Worm (Caenorhabditis elegans) whole organism, young adult: ENCODE results near the gene C18A3.3.
A peak's percentile ranks its signal among the peaks of the same experiment; 100 is the strongest.

Source experiments
- B0019.2 ChIP-seq: fragments of 200-800 bp; sonication (Bioruptor generic); conservative IDR thresholded peaks from 2 replicates; pipeline ENCODE4 v1.3.6; 2022; ENCODE audit warnings: missing genetic modification reagents, missing genetic modification characterization, missing compliant biosample characterization
- D2030.7 ChIP-seq: fragments of 200-800 bp; sonication (Bioruptor generic); IDR thresholded peaks from 2 replicates; pipeline ENCODE4 v1.3.6; 2022; ENCODE audit warnings: missing genetic modification reagents, missing genetic modification characterization, missing compliant biosample characterization
- F10E7.11 ChIP-seq: sonication (generic microtip); optimal IDR thresholded peaks from 2 replicates; lab custom pipeline; 2017; ENCODE audit warnings: mild to moderate bottlenecking, missing genetic modification characterization, moderate library complexity, missing compliant biosample characterization
- F23B12.7 ChIP-seq: sonication (generic microtip); optimal IDR thresholded peaks from 2 replicates; lab custom pipeline; 2017; ENCODE audit warnings: missing genetic modification characterization, mild to moderate bottlenecking, missing compliant biosample characterization, antibody characterized with exemption, moderate library complexity; ENCODE audit not compliant: insufficient read depth
- F37B4.10 ChIP-seq: fragments of 200-800 bp; sonication (Bioruptor generic); IDR thresholded peaks from 2 replicates; pipeline ENCODE4 v1.3.6; 2022; ENCODE audit warnings: missing genetic modification characterization, missing compliant biosample characterization
- F52B5.7 ChIP-seq: sonication (generic microtip); optimal IDR thresholded peaks from 2 replicates; lab custom pipeline; 2016; ENCODE audit warnings: mild to moderate bottlenecking, missing genetic modification characterization, missing compliant biosample characterization
- F57A8.1 ChIP-seq: fragments of 200-800 bp; sonication (Bioruptor generic); optimal IDR thresholded peaks from 2 replicates; lab custom pipeline; 2018; ENCODE audit warnings: mild to moderate bottlenecking, missing genetic modification characterization, moderate library complexity, missing compliant biosample characterization
- K11D2.4 ChIP-seq: fragments of 200-800 bp; sonication (Bioruptor generic); IDR thresholded peaks from 2 replicates; pipeline ENCODE4 v1.3.6; 2022; ENCODE audit warnings: missing genetic modification reagents, missing genetic modification characterization, missing compliant biosample characterization
- K12H6.12 ChIP-seq: fragments of 200-800 bp; sonication (Bioruptor generic); optimal IDR thresholded peaks from 2 replicates; lab custom pipeline; 2018; ENCODE audit warnings: mild to moderate bottlenecking, missing genetic modification characterization, missing compliant biosample characterization
- Y53F4B.3 ChIP-seq: fragments of 200-800 bp; sonication (Bioruptor generic); IDR thresholded peaks from 2 replicates; pipeline ENCODE4 v1.3.6; 2022; ENCODE audit warnings: missing genetic modification reagents, missing genetic modification characterization, missing compliant biosample characterization
- Y53G8AR.9 ChIP-seq: fragments of 200-800 bp; sonication (Bioruptor generic); conservative IDR thresholded peaks from 2 replicates; pipeline ENCODE4 v1.3.6; 2022; ENCODE audit warnings: missing genetic modification reagents, missing genetic modification characterization, missing compliant biosample characterization
- ZK185.1 ChIP-seq: sonication (generic microtip); optimal IDR thresholded peaks from 2 replicates; lab custom pipeline; 2016; ENCODE audit warnings: mild to moderate bottlenecking, missing genetic modification characterization, missing compliant biosample characterization; ENCODE audit not compliant: poor library complexity, severe bottlenecking
- akir-1 ChIP-seq: fragments of 200-800 bp; sonication (Bioruptor generic); optimal IDR thresholded peaks from 2 replicates; lab custom pipeline; 2018; ENCODE audit warnings: mild to moderate bottlenecking, missing genetic modification characterization, moderate library complexity, missing compliant biosample characterization
- aptf-3 ChIP-seq: fragments of 200-800 bp; sonication (Bioruptor generic); IDR thresholded peaks from 2 replicates; pipeline ENCODE4 v1.3.6; 2022; ENCODE audit warnings: missing genetic modification characterization, missing compliant biosample characterization
- atf-7 ChIP-seq: sonication (generic microtip); optimal IDR thresholded peaks from 2 replicates; lab custom pipeline; 2017; ENCODE audit warnings: mild to moderate bottlenecking, missing genetic modification characterization, missing compliant biosample characterization
- attf-5 ChIP-seq: fragments of 200-800 bp; sonication (Bioruptor generic); optimal IDR thresholded peaks from 2 replicates; lab custom pipeline; 2018; ENCODE audit warnings: mild to moderate bottlenecking, missing genetic modification characterization, missing compliant biosample characterization
- bed-2 ChIP-seq: fragments of 200-800 bp; sonication (Bioruptor generic); IDR thresholded peaks from 2 replicates; pipeline ENCODE4 v1.3.6; 2022; ENCODE audit warnings: missing genetic modification reagents, missing genetic modification characterization, missing compliant biosample characterization
- cebp-1 ChIP-seq, 2 experiments: fragments of 200-800 bp in 1 of 2; sonication (Bioruptor generic) in 1 of 2; sonication (generic microtip) in 1 of 2; IDR thresholded peaks in 1 of 2; optimal IDR thresholded peaks in 1 of 2; 2 replicates each; pipeline versions ENCODE4 v1.3.6 to Lab custom; 2017 to 2022; ENCODE audit warnings: missing compliant biosample characterization in 2 of 2, missing genetic modification characterization in 2 of 2, mild to moderate bottlenecking in 1 of 2, missing genetic modification reagents in 1 of 2, moderate library complexity in 1 of 2
- ceh-79 ChIP-seq: sonication (generic microtip); optimal IDR thresholded peaks from 2 replicates; lab custom pipeline; 2017; ENCODE audit warnings: mild to moderate bottlenecking, missing genetic modification characterization, missing compliant biosample characterization
- dox-1 ChIP-seq: fragments of 200-800 bp; sonication (Bioruptor generic); IDR thresholded peaks from 2 replicates; pipeline ENCODE4 v1.3.6; 2022; ENCODE audit warnings: missing genetic modification reagents, missing genetic modification characterization, missing compliant biosample characterization
- efl-1 ChIP-seq: fragments of 150-350 bp; optimal IDR thresholded peaks from 2 replicates; lab custom pipeline; 2014; ENCODE audit warnings: missing biosample characterization, missing genetic modification reagents, missing genetic modification characterization
- egl-44 ChIP-seq: fragments of 200-800 bp; sonication (Bioruptor generic); IDR thresholded peaks from 2 replicates; pipeline ENCODE4 v1.3.6; 2022; ENCODE audit warnings: missing genetic modification reagents, missing genetic modification characterization, missing compliant biosample characterization
- ets-4 ChIP-seq: fragments of 200-800 bp; sonication (Bioruptor generic); optimal IDR thresholded peaks from 2 replicates; lab custom pipeline; 2018; ENCODE audit warnings: mild to moderate bottlenecking, missing genetic modification characterization, missing compliant biosample characterization
- fkh-3 ChIP-seq: sonication (generic microtip); optimal IDR thresholded peaks from 2 replicates; lab custom pipeline; 2016; ENCODE audit warnings: mild to moderate bottlenecking, missing genetic modification characterization, missing compliant biosample characterization
- hlh-12 ChIP-seq: sonication (generic microtip); optimal IDR thresholded peaks from 2 replicates; lab custom pipeline; 2016; ENCODE audit warnings: missing genetic modification characterization, missing compliant biosample characterization
- hlh-26 ChIP-seq: fragments of 200-800 bp; sonication (Bioruptor generic); conservative IDR thresholded peaks from 2 replicates; pipeline ENCODE4 v1.3.6; 2022; ENCODE audit warnings: missing genetic modification reagents, missing genetic modification characterization, missing compliant biosample characterization
- hmg-20 ChIP-seq: fragments of 200-800 bp; sonication (Bioruptor generic); IDR thresholded peaks from 2 replicates; pipeline ENCODE4 v1.3.6; 2022; ENCODE audit warnings: missing genetic modification reagents, missing genetic modification characterization, missing compliant biosample characterization
- hsf-1 ChIP-seq: fragments of 200-800 bp; sonication (Bioruptor generic); IDR thresholded peaks from 2 replicates; pipeline ENCODE4 v1.3.6; 2022; ENCODE audit warnings: missing genetic modification reagents, missing genetic modification characterization, missing compliant biosample characterization
- lin-35 ChIP-seq, 3 experiments: fragments of 150-350 bp in 2 of 3; sonication (generic microtip) in 1 of 3; optimal IDR thresholded peaks; 2 replicates each; lab custom pipeline; 2014 to 2018; ENCODE audit warnings: missing biosample characterization in 3 of 3, missing genetic modification characterization in 3 of 3, missing genetic modification reagents in 3 of 3
- lin-40 ChIP-seq: sonication (generic microtip); optimal IDR thresholded peaks from 2 replicates; lab custom pipeline; 2016; ENCODE audit warnings: missing genetic modification characterization, mild to moderate bottlenecking, missing compliant biosample characterization, missing genotype, missing genetic modification reagents
- lin-54 ChIP-seq: fragments of 200-800 bp; sonication (Bioruptor generic); optimal IDR thresholded peaks from 2 replicates; lab custom pipeline; 2018; ENCODE audit warnings: mild to moderate bottlenecking, missing genetic modification characterization, missing compliant biosample characterization
- lsy-27 ChIP-seq: sonication (generic microtip); optimal IDR thresholded peaks from 2 replicates; lab custom pipeline; 2017; ENCODE audit warnings: missing genetic modification characterization, mild to moderate bottlenecking, missing compliant biosample characterization, antibody characterized with exemption, missing genotype, borderline replicate concordance; ENCODE audit not compliant: insufficient read depth
- mcd-1 ChIP-seq: fragments of 200-800 bp; sonication (Bioruptor generic); IDR thresholded peaks from 2 replicates; pipeline ENCODE4 v1.3.6; 2022; ENCODE audit warnings: missing genetic modification reagents, missing genetic modification characterization, missing compliant biosample characterization
- mxl-1 ChIP-seq: sonication (generic microtip); optimal IDR thresholded peaks from 2 replicates; lab custom pipeline; 2016; ENCODE audit warnings: missing genetic modification characterization, missing compliant biosample characterization
- nhr-27 ChIP-seq: fragments of 200-800 bp; sonication (Bioruptor generic); optimal IDR thresholded peaks from 2 replicates; lab custom pipeline; 2018; ENCODE audit warnings: mild to moderate bottlenecking, missing genetic modification characterization, moderate library complexity, missing compliant biosample characterization
- rcor-1 ChIP-seq: fragments of 200-800 bp; sonication (Bioruptor generic); IDR thresholded peaks from 2 replicates; pipeline ENCODE4 v1.3.6; 2022; ENCODE audit warnings: missing genetic modification reagents, missing genetic modification characterization, missing compliant biosample characterization
- rpc-1 ChIP-seq, 2 experiments: fragments of 150-350 bp in 1 of 2; sonication (generic microtip) in 1 of 2; optimal IDR thresholded peaks; 2 replicates each; lab custom pipeline; 2014 to 2018; ENCODE audit warnings: missing biosample characterization in 1 of 2, missing genetic modification characterization in 1 of 2, missing genetic modification reagents in 1 of 2, missing genotype in 1 of 2
- sdz-38 ChIP-seq: sonication (generic microtip); optimal IDR thresholded peaks from 2 replicates; lab custom pipeline; 2016; ENCODE audit warnings: missing genotype, missing genetic modification characterization, missing compliant biosample characterization
- snpc-3.4 ChIP-seq: sonication (generic microtip); optimal IDR thresholded peaks from 2 replicates; lab custom pipeline; 2017; ENCODE audit warnings: missing genetic modification characterization, mild to moderate bottlenecking, missing compliant biosample characterization, antibody characterized with exemption, moderate library complexity, missing genotype, missing genetic modification reagents
- snpc-4 ChIP-seq, 5 experiments: fragments of 150-350 bp in 1 of 5; sonication (generic microtip) in 4 of 5; optimal IDR thresholded peaks; 2 replicates each; lab custom pipeline; 2014 to 2018; ENCODE audit warnings: missing genetic modification characterization in 5 of 5, missing biosample characterization in 3 of 5, antibody characterized with exemption in 2 of 5, mild to moderate bottlenecking in 2 of 5, missing compliant biosample characterization in 2 of 5, missing genotype in 2 of 5, moderate library complexity in 2 of 5, missing genetic modification reagents in 1 of 5
- tbp1 ChIP-seq: fragments of 200-800 bp; sonication (Bioruptor generic); optimal IDR thresholded peaks from 2 replicates; lab custom pipeline; 2018; ENCODE audit warnings: mild to moderate bottlenecking, missing genetic modification characterization, missing compliant biosample characterization
- tbx-9 ChIP-seq: sonication (generic microtip); optimal IDR thresholded peaks from 2 replicates; lab custom pipeline; 2016; ENCODE audit warnings: borderline replicate concordance, missing genetic modification characterization, inconsistent platforms, missing compliant biosample characterization
- xnd-1 ChIP-seq: sonication (generic microtip); optimal IDR thresholded peaks from 2 replicates; lab custom pipeline; 2016; ENCODE audit warnings: missing genotype, missing genetic modification reagents, missing genetic modification characterization, missing compliant biosample characterization
- zfh-2 ChIP-seq: fragments of 200-800 bp; sonication (Bioruptor generic); conservative IDR thresholded peaks from 2 replicates; pipeline ENCODE4 v1.3.6; 2022; ENCODE audit warnings: missing genetic modification reagents, missing genetic modification characterization, missing compliant biosample characterization
- ztf-22 ChIP-seq: fragments of 200-800 bp; sonication (Bioruptor generic); optimal IDR thresholded peaks from 2 replicates; lab custom pipeline; 2018; ENCODE audit warnings: mild to moderate bottlenecking, missing genetic modification characterization, moderate library complexity, missing compliant biosample characterization
- ztf-28 ChIP-seq: fragments of 200-800 bp; sonication (Bioruptor generic); IDR thresholded peaks from 2 replicates; pipeline ENCODE4 v1.3.6; 2022; ENCODE audit warnings: missing genetic modification reagents, missing genetic modification characterization, missing compliant biosample characterization
- ztf-6 ChIP-seq: fragments of 200-800 bp; sonication (Bioruptor generic); IDR thresholded peaks from 2 replicates; pipeline ENCODE4 v1.3.6; 2022; ENCODE audit warnings: missing genetic modification reagents, missing genetic modification characterization, missing compliant biosample characterization

The C18A3.3 gene

DNA sequence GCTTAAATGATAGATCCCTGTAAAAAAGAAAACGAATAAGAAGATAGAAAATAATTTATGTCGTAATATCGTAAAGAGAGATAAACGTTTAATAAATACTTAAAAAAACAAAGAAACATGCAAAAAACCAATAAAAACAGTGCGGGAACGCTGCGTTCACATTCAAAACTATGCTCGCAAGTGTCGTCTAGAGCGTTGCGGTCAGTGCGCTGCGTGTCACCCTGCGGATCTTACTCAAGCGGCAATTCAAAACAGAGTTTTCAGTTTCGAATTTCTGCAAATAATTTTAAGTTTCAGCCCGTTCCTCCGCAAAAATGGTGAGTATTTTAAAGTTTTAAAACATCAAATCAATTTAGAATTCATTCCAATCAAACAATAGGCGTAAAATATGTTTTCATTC lies 1.3 kb upstream of the C18A3.3 start, which contains the start of the genes tiar-1 and lelo-4 (continued):
- TF ChIP-seq efl-1 (GFP tag; lab: Kevin White, UChicago) (peak; percentile 72), fkh-3 (tag; lab: Kevin White, UChicago) (no peak), ztf-28 (GFP tag; lab: Robert Waterston, UW) (no peak), rpc-1 (optimal IDR thresholded peaks at IDR 0.05; lab: Kevin White, UChicago) (no peak), rpc-1 (tag; optimal IDR thresholded peaks at IDR 0.05; lab: Kevin White, UChicago) (no peak), attf-5 (GFP tag; lab: Kevin White, UChicago) (peak; percentile 64), hlh-26 (no peak), hmg-20 (no peak), hsf-1 (no peak), mcd-1 (GFP tag; lab: Robert Waterston, UW) (0 out of 2 replicates have a peak, but pooled peaks have one; percentile 45), ets-4 (GFP tag; lab: Kevin White, UChicago) (no peak), egl-44 (no peak), ceh-79 (tag; lab: Kevin White, UChicago) (no peak), D2030.7 (peak; percentile 19; the same call in 1 of the 2 replicates), lin-35 (GFP tag; optimal IDR thresholded peaks at IDR 0.05; lab: Kevin White, UChicago) (peak in 1 of 3 experiments; percentile 62), F37B4.10 (no peak), bed-2 (GFP tag; lab: Robert Waterston, UW) (no peak), K11D2.4 (GFP tag; lab: Robert Waterston, UW) (no peak), snpc-4 (GFP tag; optimal IDR thresholded peaks at IDR 0.05; lab: Kevin White, UChicago) (peak; percentile 4), snpc-4 (tag; optimal IDR thresholded peaks at IDR 0.05; lab: Kevin White, UChicago) (peak in 3 of 4 experiments; percentile 27 to 63 (median 62)), atf-7 (tag; lab: Kevin White, UChicago) (no peak), nhr-27 (tag; lab: Kevin White, UChicago) (no peak), hlh-12 (tag; lab: Kevin White, UChicago) (no peak), mxl-1 (tag; lab: Kevin White, UChicago) (no peak), tbp1 (GFP tag; lab: Kevin White, UChicago) (peak; percentile 16), ZK185.1 (tag; lab: Kevin White, UChicago) (peak; percentile 29), K12H6.12 (tag; lab: Kevin White, UChicago) (peak; percentile 38), sdz-38 (tag; lab: Kevin White, UChicago) (no peak), ztf-6 (GFP tag; lab: Robert Waterston, UW) (no peak), zfh-2 (GFP tag; lab: Robert Waterston, UW) (no peak), aptf-3 (GFP tag; lab: Robert Waterston, UW) (no peak), rcor-1 (GFP tag; lab: Robert Waterston, UW) (no peak), ztf-22 (GFP tag; lab: Kevin White, UChicago) (no peak), cebp-1 (GFP tag; IDR thresholded peaks at IDR 0.05; lab: Robert Waterston, UW) (no peak), cebp-1 (tag; optimal IDR thresholded peaks at IDR 0.05; lab: Kevin White, UChicago) (peak; percentile 42), F57A8.1 (no peak), lin-54 (GFP tag; lab: Kevin White, UChicago) (peak; percentile 93), F10E7.11 (no peak), tbx-9 (tag; lab: Kevin White, UChicago) (no peak), F23B12.7 (peak; percentile 86), Y53G8AR.9 (GFP tag; lab: Robert Waterston, UW) (no peak), B0019.2 (GFP tag; lab: Robert Waterston, UW) (no peak), lin-40 (tag; lab: Kevin White, UChicago) (peak; percentile 16), lsy-27 (tag; lab: Kevin White, UChicago) (peak; percentile 48), dox-1 (GFP tag; lab: Robert Waterston, UW) (peak; percentile 47; the same call in 1 of the 2 replicates), snpc-3.4 (peak; percentile 72), akir-1 (GFP tag; lab: Kevin White, UChicago) (no peak), Y53F4B.3 (GFP tag; lab: Robert Waterston, UW) (no peak), F52B5.7 (tag; lab: Kevin White, UChicago) (no peak), xnd-1 (tag; lab: Kevin White, UChicago) (no peak)
